Worm (Caenorhabditis elegans): Measurements from ENCODE around the gene dhs-31.
"Not testable (repeated sequence)": the region's sequence is repeated elsewhere in the genome, so short reads cannot be mapped to it uniquely, and the experiment has no call there.

Gene dhs-31

ce11 chrIV:10051088-10051487, 10.4 kb upstream of the dhs-31 start, which contains the start of gene T04B2.8:
Gene T04B2.8, minus strand, starts transcription at chrIV:10051188.
- TF ChIP-seq T22C8.4 (GFP tag; IDR thresholded peaks at IDR 0.05) (no peak), ztf-23 (GFP tag; IDR thresholded peaks at IDR 0.05) (no peak), ztf-29 (GFP tag; IDR thresholded peaks at IDR 0.05) (no peak), flt-1 (GFP tag; IDR thresholded peaks at IDR 0.05) (no peak), klf-2 (GFP tag; conservative IDR thresholded peaks at IDR 0.05) (no peak), cog-1 (tag; optimal IDR thresholded peaks at IDR 0.05) (no peak), ref-1 (GFP tag; conservative IDR thresholded peaks at IDR 0.05) (no peak), med-1 (GFP tag; optimal IDR thresholded peaks at IDR 0.05; ENCODE audit: insufficient read depth) (no peak), tab-1 (GFP tag; IDR thresholded peaks at IDR 0.05) (no peak)

- no peak for TF ChIP-seq cog-1 (tag; optimal IDR thresholded peaks at IDR 0.05)
- TF ChIP-seq tab-1 (GFP tag; IDR thresholded peaks at IDR 0.05) = no peak
- TF ChIP-seq ref-1 (GFP tag; conservative IDR thresholded peaks at IDR 0.05) = no peak
- no peak for TF ChIP-seq med-1 (GFP tag; optimal IDR thresholded peaks at IDR 0.05; ENCODE audit: insufficient read depth)
- no peak for TF ChIP-seq T22C8.4 (GFP tag; IDR thresholded peaks at IDR 0.05)
- no peak for TF ChIP-seq ztf-29 (GFP tag; IDR thresholded peaks at IDR 0.05)
- TF ChIP-seq flt-1 (GFP tag; IDR thresholded peaks at IDR 0.05) = no peak
- TF ChIP-seq klf-2 (GFP tag; conservative IDR thresholded peaks at IDR 0.05) = no peak
- no peak for TF ChIP-seq ztf-23 (GFP tag; IDR thresholded peaks at IDR 0.05)
These were observed 7.6 kb upstream of the dhs-31 start for ce11 chrIV:10048268-10048667.

ce11 chrIV:10047108-10047507, 6.4 kb upstream of the dhs-31 start, which contains the start of gene T04B2.3:
Gene T04B2.3, plus strand, starts transcription at chrIV:10047408.
- TF ChIP-seq ztf-23 (GFP tag; IDR thresholded peaks at IDR 0.05) (no peak), T22C8.4 (GFP tag; IDR thresholded peaks at IDR 0.05) (no peak), tab-1 (GFP tag; IDR thresholded peaks at IDR 0.05) (no peak), cog-1 (tag; optimal IDR thresholded peaks at IDR 0.05) (no peak), klf-2 (GFP tag; conservative IDR thresholded peaks at IDR 0.05) (no peak), ref-1 (GFP tag; conservative IDR thresholded peaks at IDR 0.05) (no peak), med-1 (GFP tag; optimal IDR thresholded peaks at IDR 0.05; ENCODE audit: insufficient read depth) (no peak), flt-1 (GFP tag; IDR thresholded peaks at IDR 0.05) (no peak), ztf-29 (GFP tag; IDR thresholded peaks at IDR 0.05) (no peak)

ce11 chrIV:10046005-10046404, 5.3 kb upstream of the dhs-31 start:
- TF ChIP-seq T22C8.4 (GFP tag; IDR thresholded peaks at IDR 0.05) (no peak), ztf-23 (GFP tag; IDR thresholded peaks at IDR 0.05) (no peak), med-1 (GFP tag; optimal IDR thresholded peaks at IDR 0.05; ENCODE audit: insufficient read depth) (no peak), ztf-29 (GFP tag; IDR thresholded peaks at IDR 0.05) (no peak), cog-1 (tag; optimal IDR thresholded peaks at IDR 0.05) (no peak), klf-2 (GFP tag; conservative IDR thresholded peaks at IDR 0.05) (no peak), tab-1 (GFP tag; IDR thresholded peaks at IDR 0.05) (no peak), ref-1 (GFP tag; conservative IDR thresholded peaks at IDR 0.05) (no peak), flt-1 (GFP tag; IDR thresholded peaks at IDR 0.05) (no peak)

ce11 chrIV:10042881-10043280, 2.2 kb upstream of the dhs-31 start, which contains the start of gene frk-1:
Gene frk-1, plus strand, starts transcription at chrIV:10043181.
- TF ChIP-seq cog-1 (tag; optimal IDR thresholded peaks at IDR 0.05) = no peak
- no peak for TF ChIP-seq klf-2 (GFP tag; conservative IDR thresholded peaks at IDR 0.05)
- no peak for TF ChIP-seq med-1 (GFP tag; optimal IDR thresholded peaks at IDR 0.05; ENCODE audit: insufficient read depth)
- TF ChIP-seq flt-1 (GFP tag; IDR thresholded peaks at IDR 0.05) = no peak
- no peak for TF ChIP-seq T22C8.4 (GFP tag; IDR thresholded peaks at IDR 0.05)
- TF ChIP-seq ref-1 (GFP tag; conservative IDR thresholded peaks at IDR 0.05) = no peak
- TF ChIP-seq ztf-29 (GFP tag; IDR thresholded peaks at IDR 0.05) = no peak
- TF ChIP-seq tab-1 (GFP tag; IDR thresholded peaks at IDR 0.05) = no peak
- no peak for TF ChIP-seq ztf-23 (GFP tag; IDR thresholded peaks at IDR 0.05)

- no peak for TF ChIP-seq cog-1 (tag; optimal IDR thresholded peaks at IDR 0.05)
- no peak for TF ChIP-seq ztf-29 (GFP tag; IDR thresholded peaks at IDR 0.05)
- TF ChIP-seq flt-1 (GFP tag; IDR thresholded peaks at IDR 0.05) = no peak
- TF ChIP-seq tab-1 (GFP tag; IDR thresholded peaks at IDR 0.05) = no peak
- no peak for TF ChIP-seq klf-2 (GFP tag; conservative IDR thresholded peaks at IDR 0.05)
- TF ChIP-seq ztf-23 (GFP tag; IDR thresholded peaks at IDR 0.05) = no peak
- TF ChIP-seq ref-1 (GFP tag; conservative IDR thresholded peaks at IDR 0.05) = no peak
- TF ChIP-seq med-1 (GFP tag; optimal IDR thresholded peaks at IDR 0.05; ENCODE audit: insufficient read depth) = no peak
- TF ChIP-seq T22C8.4 (GFP tag; IDR thresholded peaks at IDR 0.05) = no peak
These were observed 3.7 kb downstream of the dhs-31 start, which contains the start of gene F44D12.10 for ce11 chrIV:10036966-10037365. Gene F44D12.10, minus strand, starts transcription at chrIV:10037066.

ce11 chrIV:10033053-10033452, 7.7 kb downstream of the dhs-31 start, which contains the start of gene F44D12.6:
Gene F44D12.6, plus strand, starts transcription at chrIV:10033353.
- TF ChIP-seq cog-1 (tag; optimal IDR thresholded peaks at IDR 0.05) (no peak), med-1 (GFP tag; optimal IDR thresholded peaks at IDR 0.05; ENCODE audit: insufficient read depth) (no peak), ref-1 (GFP tag; conservative IDR thresholded peaks at IDR 0.05) (no peak), klf-2 (GFP tag; conservative IDR thresholded peaks at IDR 0.05) (no peak), ztf-29 (GFP tag; IDR thresholded peaks at IDR 0.05) (no peak), T22C8.4 (GFP tag; IDR thresholded peaks at IDR 0.05) (no peak), flt-1 (GFP tag; IDR thresholded peaks at IDR 0.05) (no peak), ztf-23 (GFP tag; IDR thresholded peaks at IDR 0.05) (no peak), tab-1 (GFP tag; IDR thresholded peaks at IDR 0.05) (no peak)

ce11 chrIV:10028779-10029178, 11.9 kb downstream of the dhs-31 start, which contains the start of the genes F44D12.16 and msd-2:
Gene F44D12.16, plus strand, starts transcription at chrIV:10029079.
Gene msd-2, plus strand, starts transcription at chrIV:10029083.
- not testable (repeated sequence) for TF ChIP-seq T22C8.4 (GFP tag; IDR thresholded peaks at IDR 0.05); ztf-23 (GFP tag; IDR thresholded peaks at IDR 0.05); med-1 (GFP tag; optimal IDR thresholded peaks at IDR 0.05; ENCODE audit: insufficient read depth)

- TF ChIP-seq flt-1 (GFP tag; IDR thresholded peaks at IDR 0.05) (no peak), cog-1 (tag; optimal IDR thresholded peaks at IDR 0.05) (no peak)
These were observed 13.1 kb downstream of the dhs-31 start, which contains the start of gene gipc-2 for ce11 chrIV:10027566-10027965. Gene gipc-2, minus strand, starts transcription at chrIV:10027666.

- no peak for TF ChIP-seq cog-1 (tag; optimal IDR thresholded peaks at IDR 0.05)
These were observed 14.6 kb downstream of the dhs-31 start for ce11 chrIV:10026129-10026528.
